Fruit fly (Drosophila melanogaster): Measurements from ENCODE around the gene TyrR.

dm6 chr3R:17794335-17795074 lies 31.5 kb upstream of the TyrR start, which contains the start of gene CG43102:
- TF ChIP-seq CG14711 (tag; optimal IDR thresholded peaks at IDR 0.05): peak; percentile 92
- no peak for TF ChIP-seq kay (GFP tag; ENCODE audit: borderline replicate concordance)
- no peak for TF ChIP-seq Clk (GFP tag; optimal IDR thresholded peaks at IDR 0.05)
- no peak for TF ChIP-seq cnc (optimal IDR thresholded peaks at IDR 0.05)

Measured in whole organism, adult.